Worm (Caenorhabditis elegans): ENCODE results near the gene elpc-4.

DNA sequence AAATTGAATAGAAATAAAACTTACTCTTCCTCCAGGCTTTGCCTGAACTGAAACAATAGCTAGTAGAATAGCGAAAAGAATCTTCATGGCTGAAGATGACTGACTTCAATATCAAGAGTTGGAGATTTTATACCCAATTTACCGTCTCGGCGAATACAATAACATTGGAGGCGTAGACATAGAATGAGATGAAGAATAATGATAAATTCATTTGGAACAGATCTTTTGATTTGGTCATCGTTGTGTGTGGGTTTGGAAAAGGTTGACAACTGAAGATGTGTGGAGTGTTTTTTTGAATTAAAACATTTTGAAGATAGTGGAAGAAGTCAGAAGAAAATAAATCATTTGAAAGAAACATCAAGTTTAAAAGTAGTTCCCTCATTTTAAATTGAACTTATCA, 40.6 kb upstream of the elpc-4 start, which contains the start of gene F57H12.6:
- TF ChIP-seq scrt-1 (GFP tag; IDR thresholded peaks at IDR 0.05): no peak
- TF ChIP-seq B0310.2 (tag; optimal IDR thresholded peaks at IDR 0.05): no peak
- TF ChIP-seq tbx-37 (GFP tag; conservative IDR thresholded peaks at IDR 0.05): no peak
- no peak for TF ChIP-seq ets-7 (tag; optimal IDR thresholded peaks at IDR 0.05)
- TF ChIP-seq ceh-13 (GFP tag; optimal IDR thresholded peaks at IDR 0.05): no peak
- no peak for TF ChIP-seq flt-1 (GFP tag; IDR thresholded peaks at IDR 0.05)
